Fruit fly (Drosophila melanogaster) whole organism, wandering third instar larva: Measurements from ENCODE around the gene RpL32.

Experiments used
- CG32264 ChIP-seq: fragments of 200-800 bp; sonication (Bioruptor generic); optimal IDR thresholded peaks from 2 replicates; lab custom pipeline; 2016; ENCODE audit warnings: missing biosample characterization, missing genetic modification characterization
- CrebA ChIP-seq: fragments of 200-800 bp; sonication (Bioruptor generic); optimal IDR thresholded peaks from 2 replicates; lab custom pipeline; 2016; ENCODE audit warnings: missing biosample characterization, mild to moderate bottlenecking, missing genetic modification characterization, borderline replicate concordance
- GATAd ChIP-seq: sonication (Bioruptor generic); optimal IDR thresholded peaks from 2 replicates; lab custom pipeline; 2016; ENCODE audit warnings: missing biosample characterization, missing genetic modification characterization
- HLH106 ChIP-seq: fragments of 200-800 bp; optimal IDR thresholded peaks from 3 replicates; lab custom pipeline; 2019; ENCODE audit warnings: missing biosample characterization, mild to moderate bottlenecking, missing genetic modification characterization, moderate library complexity
- Hr78 ChIP-seq: fragments of >200 bp; optimal IDR thresholded peaks from 2 replicates; lab custom pipeline; 2017; ENCODE audit warnings: missing biosample characterization, missing genetic modification characterization
- Hr83 ChIP-seq: fragments of 200-300 bp; sonication (Bioruptor generic); optimal IDR thresholded peaks from 2 replicates; lab custom pipeline; 2016; ENCODE audit warnings: missing biosample characterization, mild to moderate bottlenecking, missing genetic modification characterization, moderate library complexity; ENCODE audit not compliant: poor library complexity, severe bottlenecking
- N ChIP-seq: fragments of >200 bp; optimal IDR thresholded peaks from 2 replicates; lab custom pipeline; 2018; ENCODE audit warnings: missing biosample characterization, missing external identifiers, missing genetic modification characterization
- Rel ChIP-seq, 2 experiments: fragments of 200-800 bp; sonication (Bioruptor generic) in 1 of 2; optimal IDR thresholded peaks; 2 replicates in 1 of 2; 3 replicates in 1 of 2; lab custom pipeline; 2016 to 2019; ENCODE audit warnings: mild to moderate bottlenecking in 2 of 2, missing biosample characterization in 2 of 2, missing genetic modification characterization in 2 of 2, moderate library complexity in 1 of 2
- br ChIP-seq: fragments of 200-800 bp; sonication (Bioruptor generic); optimal IDR thresholded peaks from 2 replicates; lab custom pipeline; 2016; ENCODE audit warnings: missing biosample characterization, missing genetic modification characterization
- fru ChIP-seq: fragments of 200-800 bp; sonication (Bioruptor generic); optimal IDR thresholded peaks from 3 replicates; lab custom pipeline; 2016; ENCODE audit warnings: missing biosample characterization, mild to moderate bottlenecking, missing genetic modification characterization
- h ChIP-seq: fragments of 200-800 bp; sonication (Bioruptor generic); optimal IDR thresholded peaks from 3 replicates; lab custom pipeline; 2016; ENCODE audit warnings: missing biosample characterization, mild to moderate bottlenecking, missing genetic modification characterization
- psq ChIP-seq: fragments of 200-800 bp; sonication (Bioruptor generic); optimal IDR thresholded peaks from 3 replicates; lab custom pipeline; 2017; ENCODE audit warnings: missing biosample characterization, mild to moderate bottlenecking, missing genetic modification characterization, moderate library complexity
- rgr ChIP-seq: fragments of 200-800 bp; sonication (Bioruptor generic); optimal IDR thresholded peaks from 3 replicates; lab custom pipeline; 2016; ENCODE audit warnings: missing biosample characterization, mild to moderate bottlenecking, missing genetic modification characterization

DNA sequence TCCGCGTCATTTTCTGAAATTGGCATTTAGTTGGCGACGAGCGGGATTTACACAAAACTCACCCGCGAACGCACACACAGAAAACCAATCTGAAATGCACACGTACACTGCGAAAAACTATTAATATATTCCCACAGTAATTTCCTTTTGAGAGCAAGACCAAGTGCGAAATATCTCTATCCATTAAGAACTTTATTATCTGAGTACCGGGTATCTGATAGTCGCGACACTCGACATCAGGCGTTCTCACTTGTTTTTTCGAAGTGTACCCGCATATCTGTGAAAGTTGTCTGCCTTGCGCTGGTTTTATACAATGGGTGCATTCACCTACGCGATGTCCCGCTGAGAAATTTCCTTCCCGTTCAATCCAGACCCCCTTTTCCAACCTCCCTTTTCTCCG, 30.1 kb upstream of the RpL32 start:
- TF ChIP-seq CrebA (no peak), psq (peak; percentile 15), CG32264 (no peak), h (GFP tag; lab: Kevin White, UChicago) (peak; percentile 35), br (peak; percentile 39), Hr83 (no peak), HLH106 (tag; lab: Kevin White, UChicago) (peak; percentile 8), rgr (GFP tag; lab: Kevin White, UChicago) (peak; percentile 19), fru (GFP tag; lab: Kevin White, UChicago) (peak; percentile 58), N (no peak), Hr78 (GFP tag; lab: Kevin White, UChicago) (no peak), Rel (GFP tag; optimal IDR thresholded peaks at IDR 0.05; lab: Kevin White, UChicago) (no peak), Rel (tag; optimal IDR thresholded peaks at IDR 0.05; lab: Kevin White, UChicago) (no peak), GATAd (GFP tag; lab: Kevin White, UChicago) (no peak)
